Fruit fly (Drosophila melanogaster) whole organism: Measurements from ENCODE around the gene Gr77a.

ENCODE experiments used
- CG8478 ChIP-seq: fragments of >200 bp; optimal IDR thresholded peaks from 2 replicates; lab custom pipeline; 2018; ENCODE audit warnings: inconsistent platforms
- Dll ChIP-seq: fragments of >200 bp; optimal IDR thresholded peaks from 2 replicates; lab custom pipeline; 2017
- EcR ChIP-seq, 2 experiments: fragments of >200 bp; optimal IDR thresholded peaks; 2 replicates each; lab custom pipeline; 2017; ENCODE audit warnings: missing biosample characterization in 2 of 2, missing genetic modification characterization in 2 of 2, missing genetic modification reagents in 2 of 2
- pan ChIP-seq: fragments of >200 bp; optimal IDR thresholded peaks from 2 replicates; lab custom pipeline; 2017
- psq ChIP-seq: fragments of >200 bp; optimal IDR thresholded peaks from 2 replicates; lab custom pipeline; 2017
- usp ChIP-seq: fragments of >200 bp; optimal IDR thresholded peaks from 2 replicates; lab custom pipeline; 2017; ENCODE audit warnings: missing biosample characterization, missing genetic modification characterization, mixed read lengths

The Gr77a gene

dm6 chr3L:20697166-20697791 lies 42.0 kb downstream of the Gr77a start:
- TF ChIP-seq usp (GFP tag; lab: Kevin White, UChicago): no peak
- no peak for TF ChIP-seq pan (lab: Kevin White, UChicago)
- no peak for TF ChIP-seq Dll

- no peak for TF ChIP-seq usp (GFP tag; lab: Kevin White, UChicago)
- no peak for TF ChIP-seq EcR (GFP tag; optimal IDR thresholded peaks at IDR 0.05; lab: Kevin White, UChicago)
- no peak for TF ChIP-seq CG8478 (lab: Kevin White, UChicago)
- no peak for TF ChIP-seq psq (lab: Kevin White, UChicago)
- no peak for TF ChIP-seq Dll
- TF ChIP-seq pan (lab: Kevin White, UChicago): no peak
Observed at dm6 chr3L:20696494-20696893, 42.7 kb downstream of the Gr77a start.

dm6 chr3L:20695328-20695822 lies 43.9 kb downstream of the Gr77a start, which contains the start of gene kni:
TSS of gene kni (minus strand) at chr3L:20695378.
- TF ChIP-seq psq (lab: Kevin White, UChicago) (no peak), EcR (GFP tag; optimal IDR thresholded peaks at IDR 0.05; lab: Kevin White, UChicago) (no peak), pan (lab: Kevin White, UChicago) (no peak), usp (GFP tag; lab: Kevin White, UChicago) (no peak), Dll (no peak), CG8478 (lab: Kevin White, UChicago) (no peak)

- no peak for TF ChIP-seq Dll
- TF ChIP-seq EcR (GFP tag; optimal IDR thresholded peaks at IDR 0.05; lab: Kevin White, UChicago): no peak
- no peak for TF ChIP-seq CG8478 (lab: Kevin White, UChicago)
- no peak for TF ChIP-seq usp (GFP tag; lab: Kevin White, UChicago)
- no peak for TF ChIP-seq pan (lab: Kevin White, UChicago)
- TF ChIP-seq psq (lab: Kevin White, UChicago): no peak
Observed at dm6 chr3L:20694584-20694983, 44.6 kb downstream of the Gr77a start.

dm6 chr3L:20692516-20692915 lies 46.7 kb downstream of the Gr77a start:
- TF ChIP-seq usp (GFP tag; lab: Kevin White, UChicago) (no peak), CG8478 (lab: Kevin White, UChicago) (no peak), pan (lab: Kevin White, UChicago) (no peak), psq (lab: Kevin White, UChicago) (no peak), Dll (no peak), EcR (GFP tag; optimal IDR thresholded peaks at IDR 0.05; lab: Kevin White, UChicago) (no peak)

dm6 chr3L:20690857-20691645 lies 48.2 kb downstream of the Gr77a start:
- TF ChIP-seq EcR (GFP tag; optimal IDR thresholded peaks at IDR 0.05; lab: Kevin White, UChicago): no peak
- TF ChIP-seq CG8478 (lab: Kevin White, UChicago): no peak

dm6 chr3L:20690074-20690473 lies 49.2 kb downstream of the Gr77a start:
- no peak for TF ChIP-seq usp (GFP tag; lab: Kevin White, UChicago)
- TF ChIP-seq Dll: no peak
- TF ChIP-seq pan (lab: Kevin White, UChicago): no peak
- no peak for TF ChIP-seq EcR (GFP tag; optimal IDR thresholded peaks at IDR 0.05; lab: Kevin White, UChicago)
- TF ChIP-seq psq (lab: Kevin White, UChicago): no peak
- TF ChIP-seq CG8478 (lab: Kevin White, UChicago): no peak

dm6 chr3L:20688194-20688785 lies 50.9 kb downstream of the Gr77a start:
- TF ChIP-seq Dll (no peak), pan (lab: Kevin White, UChicago) (peak; percentile 80)
